Worm (Caenorhabditis elegans): ENCODE data around the gene K07D4.2.
A peak's percentile ranks its signal among the peaks of the same experiment; 100 is the strongest.

The K07D4.2 gene

ce11 chrII:4044349-4044748, 947 bp downstream of the K07D4.2 start, which contains the start of gene rpn-11 (continued):
- TF ChIP-seq snpc-3.4 (tag; optimal IDR thresholded peaks at IDR 0.05) (peak; percentile 10), egl-18 (GFP tag; IDR thresholded peaks at IDR 0.05) (no peak), madf-10 (tag; optimal IDR thresholded peaks at IDR 0.05) (peak; percentile 1), nfya-2 (GFP tag; IDR thresholded peaks at IDR 0.05) (no peak), F23B12.7 (tag; optimal IDR thresholded peaks at IDR 0.05; ENCODE audit: insufficient read depth) (peak; percentile 49), hlh-26 (GFP tag; conservative IDR thresholded peaks at IDR 0.05) (no peak), Y79H2A.3 (GFP tag; conservative IDR thresholded peaks at IDR 0.05) (0 out of 2 replicates have a peak, but pooled peaks have one; percentile 46), lsl-1 (GFP tag; optimal IDR thresholded peaks at IDR 0.05) (peak; percentile 77), F39B2.1 (GFP tag; IDR thresholded peaks at IDR 0.05) (no peak), die-1 (tag; optimal IDR thresholded peaks at IDR 0.05) (no peak), hlh-12 (tag; optimal IDR thresholded peaks at IDR 0.05) (no peak), ztf-26 (tag; optimal IDR thresholded peaks at IDR 0.05) (peak; percentile 80), ZK185.1 (tag; optimal IDR thresholded peaks at IDR 0.05; ENCODE audit: poor library complexity, severe bottlenecking) (no peak), ztf-28 (GFP tag; IDR thresholded peaks at IDR 0.05) (0 out of 2 replicates have a peak, but pooled peaks have one; percentile 27), Y56A3A.18 (GFP tag; IDR thresholded peaks at IDR 0.05) (no peak), C17E4.6 (GFP tag; IDR thresholded peaks at IDR 0.05) (no peak), ccch-3 (GFP tag; optimal IDR thresholded peaks at IDR 0.05) (no peak), bed-2 (GFP tag; IDR thresholded peaks at IDR 0.05) (peak; percentile 10; the same call in 1 of the 2 replicates), lsy-27 (tag; optimal IDR thresholded peaks at IDR 0.05; ENCODE audit: borderline replicate concordance, insufficient read depth) (no peak), C06A6.2 (GFP tag; conservative IDR thresholded peaks at IDR 0.05) (peak; percentile 64; the same call in 1 of the 2 replicates), lin-40 (tag; optimal IDR thresholded peaks at IDR 0.05) (peak; percentile 88), hmg-20 (GFP tag; IDR thresholded peaks at IDR 0.05) (no peak), lin-35 (GFP tag; optimal IDR thresholded peaks at IDR 0.05) (peak; percentile 62 to 95 (median 69)), aptf-2 (GFP tag; conservative IDR thresholded peaks at IDR 0.05) (0 out of 2 replicates have a peak, but pooled peaks have one; percentile 38), Y53F4B.3 (GFP tag; IDR thresholded peaks at IDR 0.05) (no peak), atf-7 (tag; optimal IDR thresholded peaks at IDR 0.05) (peak; percentile 54), rcor-1 (GFP tag; IDR thresholded peaks at IDR 0.05) (peak; percentile 74; the same call in 1 of the 2 replicates), ceh-91 (GFP tag; IDR thresholded peaks at IDR 0.05) (peak; percentile 86), B0019.2 (GFP tag; conservative IDR thresholded peaks at IDR 0.05) (peak; percentile 65)

- TF ChIP-seq F49E8.2 (tag; optimal IDR thresholded peaks at IDR 0.05; ENCODE audit: insufficient read depth) (peak; percentile 53), aptf-2 (GFP tag; conservative IDR thresholded peaks at IDR 0.05) (no peak), ets-4 (GFP tag; optimal IDR thresholded peaks at IDR 0.05) (no peak), rcor-1 (GFP tag; IDR thresholded peaks at IDR 0.05) (peak; percentile 44; the same call in 1 of the 2 replicates), hsf-1 (GFP tag; IDR thresholded peaks at IDR 0.05) (peak; percentile 58; the same call in 1 of the 2 replicates), Y53F4B.3 (GFP tag; IDR thresholded peaks at IDR 0.05) (no peak), akir-1 (GFP tag; optimal IDR thresholded peaks at IDR 0.05) (no peak), ztf-22 (GFP tag; optimal IDR thresholded peaks at IDR 0.05) (no peak), nhr-120 (GFP tag; IDR thresholded peaks at IDR 0.05) (no peak), madf-3 (GFP tag; IDR thresholded peaks at IDR 0.05) (peak; percentile 77; the same call in 1 of the 2 replicates), gei-17 (GFP tag; optimal IDR thresholded peaks at IDR 0.05) (no peak), lag-1 (GFP tag; IDR thresholded peaks at IDR 0.05) (no peak), lsl-1 (GFP tag; optimal IDR thresholded peaks at IDR 0.05) (peak; percentile 47), ztf-25 (GFP tag; IDR thresholded peaks at IDR 0.05) (no peak), T07F8.4 (tag; optimal IDR thresholded peaks at IDR 0.05) (no peak), aptf-3 (GFP tag; IDR thresholded peaks at IDR 0.05) (peak; percentile 86; the same call in 1 of the 2 replicates), attf-5 (GFP tag; optimal IDR thresholded peaks at IDR 0.05) (peak; percentile 26), attf-3 (GFP tag; conservative IDR thresholded peaks at IDR 0.05) (no peak), F39B2.1 (GFP tag; IDR thresholded peaks at IDR 0.05) (peak; percentile 55; the same call in 1 of the 2 replicates), hmg-1.2 (GFP tag; IDR thresholded peaks at IDR 0.05) (peak; percentile 30), Y95B8A.8 (GFP tag; IDR thresholded peaks at IDR 0.05) (peak; percentile 70), nfyb-1 (GFP tag; IDR thresholded peaks at IDR 0.05) (no peak), tbp1 (GFP tag; optimal IDR thresholded peaks at IDR 0.05) (peak; percentile 47)
These were observed 2.6 kb downstream of the K07D4.2 start for ce11 chrII:4042696-4043095.
